Fruit fly (Drosophila melanogaster): ENCODE results near the gene Fer1.

The Fer1 gene

DNA sequence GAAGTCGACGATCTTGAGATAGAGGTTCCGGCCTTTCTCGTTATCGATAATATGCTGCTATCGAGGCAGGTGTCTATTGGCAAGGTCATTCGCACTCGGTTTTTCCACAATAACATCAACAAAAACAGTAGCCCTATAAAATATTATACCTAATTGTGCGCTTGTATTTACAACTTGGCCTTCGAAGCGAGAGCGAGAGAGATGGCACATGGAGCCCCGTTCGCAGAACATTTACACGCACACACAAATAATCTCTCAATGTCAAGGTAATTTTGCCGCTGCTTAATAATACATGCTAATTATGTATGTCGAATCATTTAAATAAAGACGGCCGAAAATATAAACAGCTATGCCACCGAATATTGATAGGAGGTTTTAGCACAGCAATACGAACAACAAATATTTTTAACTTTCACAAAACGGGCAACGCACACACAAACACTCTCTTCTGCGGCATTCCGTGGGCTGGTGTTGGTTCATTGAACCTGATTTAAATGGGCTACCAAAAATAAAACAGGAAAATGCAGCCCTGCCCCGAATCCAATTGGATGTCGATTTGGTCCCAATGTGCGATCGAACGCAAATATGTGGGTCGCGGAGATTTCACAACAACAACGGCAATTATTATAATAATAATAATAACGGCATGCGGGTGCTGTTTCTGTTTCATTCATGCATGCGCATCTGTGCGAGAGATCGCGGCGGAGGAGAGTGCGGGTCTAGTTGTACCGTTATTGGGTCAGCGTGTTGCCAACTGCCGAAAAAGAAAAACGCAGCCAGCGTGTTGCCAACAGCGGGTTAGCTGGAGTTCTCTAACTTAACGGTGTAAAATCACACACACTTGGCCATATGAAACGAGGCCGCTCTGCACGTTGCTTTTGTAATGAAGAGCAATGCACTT lies 13.6 kb upstream of the Fer1 start (continued):
- no peak for TF ChIP-seq crp (GFP tag; optimal IDR thresholded peaks at IDR 0.05)
- no peak for TF ChIP-seq bcd (GFP tag; optimal IDR thresholded peaks at IDR 0.05)
- TF ChIP-seq CG12155 (GFP tag; optimal IDR thresholded peaks at IDR 0.05), result no peak
- TF ChIP-seq cwo (GFP tag; optimal IDR thresholded peaks at IDR 0.05), result peak; percentile 1
- TF ChIP-seq CG11696 (GFP tag; IDR thresholded peaks at IDR 0.05), result no peak
- TF ChIP-seq CG3847 (GFP tag; IDR thresholded peaks at IDR 0.05), result no peak
- TF ChIP-seq Stat92E (GFP tag; optimal IDR thresholded peaks at IDR 0.05), result no peak
- TF ChIP-seq CG17186 (GFP tag; optimal IDR thresholded peaks at IDR 0.05), result no peak
- no peak for TF ChIP-seq NFAT (GFP tag; IDR thresholded peaks at IDR 0.05)
- TF ChIP-seq Taf1 (GFP tag; IDR thresholded peaks at IDR 0.05), result no peak
- TF ChIP-seq ac (GFP tag; optimal IDR thresholded peaks at IDR 0.05), result no peak
- TF ChIP-seq ken (GFP tag; IDR thresholded peaks at IDR 0.05), result no peak
- no peak for TF ChIP-seq CG11247 (GFP tag; IDR thresholded peaks at IDR 0.05)
- TF ChIP-seq CG14441 (GFP tag; IDR thresholded peaks at IDR 0.05), result no peak
- TF ChIP-seq toy (GFP tag; IDR thresholded peaks at IDR 0.05), result no peak
- TF ChIP-seq dmrt99B (tag; optimal IDR thresholded peaks at IDR 0.05), result peak; percentile 2
- no peak for TF ChIP-seq CG7271 (tag; optimal IDR thresholded peaks at IDR 0.05)
- no peak for TF ChIP-seq CG6689 (GFP tag; IDR thresholded peaks at IDR 0.05)
- no peak for TF ChIP-seq Side (GFP tag; optimal IDR thresholded peaks at IDR 0.05)
- no peak for TF ChIP-seq CG11456 (GFP tag; IDR thresholded peaks at IDR 0.05)
- no peak for TF ChIP-seq Dref (GFP tag; IDR thresholded peaks at IDR 0.05)
- no peak for TF ChIP-seq maf-S (GFP tag; optimal IDR thresholded peaks at IDR 0.05)
- no peak for TF ChIP-seq tup (GFP tag; optimal IDR thresholded peaks at IDR 0.05)
- TF ChIP-seq CG15696 (tag; optimal IDR thresholded peaks at IDR 0.05), result no peak
- no peak for TF ChIP-seq CG7839 (tag; optimal IDR thresholded peaks at IDR 0.05)
- TF ChIP-seq Nf-YC (tag; optimal IDR thresholded peaks at IDR 0.05), result no peak
- TF ChIP-seq CG9932 (GFP tag; IDR thresholded peaks at IDR 0.05), result no peak
- TF ChIP-seq CG8281 (tag; optimal IDR thresholded peaks at IDR 0.05), result no peak
- no peak for TF ChIP-seq CG12391 (tag; optimal IDR thresholded peaks at IDR 0.05)
- TF ChIP-seq MTF-1 (GFP tag; optimal IDR thresholded peaks at IDR 0.05; ENCODE audit: borderline replicate concordance), result no peak
- no peak for TF ChIP-seq CG13775 (GFP tag; optimal IDR thresholded peaks at IDR 0.05)
- no peak for TF ChIP-seq ro (GFP tag; IDR thresholded peaks at IDR 0.05)
- TF ChIP-seq BEAF-32 (GFP tag; optimal IDR thresholded peaks at IDR 0.05), result no peak
- no peak for TF ChIP-seq CG10366 (GFP tag; IDR thresholded peaks at IDR 0.05)
- TF ChIP-seq jigr1 (GFP tag; IDR thresholded peaks at IDR 0.05), result no peak
- TF ChIP-seq fd64A (GFP tag; optimal IDR thresholded peaks at IDR 0.05), result no peak
- peak; percentile 1 for TF ChIP-seq CG6765 (GFP tag; optimal IDR thresholded peaks at IDR 0.05)
- TF ChIP-seq al (GFP tag; IDR thresholded peaks at IDR 0.05), result no peak
- no peak for TF ChIP-seq H2.0 (GFP tag; IDR thresholded peaks at IDR 0.05)
- no peak for TF ChIP-seq CG15269 (tag; optimal IDR thresholded peaks at IDR 0.05)
- TF ChIP-seq ATbp (GFP tag; optimal IDR thresholded peaks at IDR 0.05), result no peak
- TF ChIP-seq odd (GFP tag; optimal IDR thresholded peaks at IDR 0.05), result no peak
- no peak for TF ChIP-seq CG12659 (GFP tag; optimal IDR thresholded peaks at IDR 0.05)
- TF ChIP-seq Dbx (GFP tag; IDR thresholded peaks at IDR 0.05), result no peak
- TF ChIP-seq Lpt (GFP tag; optimal IDR thresholded peaks at IDR 0.05), result no peak
- peak; percentile 26 for TF ChIP-seq CG2116 (GFP tag; optimal IDR thresholded peaks at IDR 0.05)
- TF ChIP-seq tx (GFP tag; optimal IDR thresholded peaks at IDR 0.05), result no peak
- no peak for TF ChIP-seq Hr51 (GFP tag; optimal IDR thresholded peaks at IDR 0.05)
- no peak for TF ChIP-seq CkIIα-i1 (GFP tag; IDR thresholded peaks at IDR 0.05)

Measured in whole organism, embryonic.